Worm (Caenorhabditis elegans) whole organism, L1 larva: Measurements from ENCODE around the gene srw-23.

Source experiments
- F16B12.6 ChIP-seq: fragments of 150-350 bp; optimal IDR thresholded peaks from 2 replicates; lab custom pipeline; 2014; ENCODE audit warnings: missing biosample characterization, missing genetic modification characterization
- aly-2 ChIP-seq: fragments of 150-350 bp; optimal IDR thresholded peaks from 2 replicates; lab custom pipeline; 2014; ENCODE audit warnings: missing biosample characterization, missing genetic modification characterization
- ama-1 ChIP-seq: fragments of 150-350 bp; optimal IDR thresholded peaks from 2 replicates; lab custom pipeline; 2014
- dpl-1 ChIP-seq, 3 experiments: fragments of 150-350 bp in 2 of 3; sonication (generic microtip) in 1 of 3; optimal IDR thresholded peaks; 2 replicates each; lab custom pipeline; 2014 to 2017; ENCODE audit warnings: missing biosample characterization in 3 of 3, missing genetic modification characterization in 3 of 3, missing genetic modification reagents in 3 of 3
- egl-13 ChIP-seq: sonication (generic microtip); optimal IDR thresholded peaks from 2 replicates; lab custom pipeline; 2016; ENCODE audit warnings: missing genotype, missing genetic modification reagents, missing genetic modification characterization, missing compliant biosample characterization
- egl-27 ChIP-seq, 2 experiments: fragments of 150-350 bp in 1 of 2; sonication (generic microtip); optimal IDR thresholded peaks; 3 replicates each; lab custom pipeline; 2017 to 2018; ENCODE audit warnings: missing biosample characterization in 2 of 2, missing genetic modification characterization in 2 of 2, missing genetic modification reagents in 2 of 2
- lin-13 ChIP-seq: fragments of 150-350 bp; optimal IDR thresholded peaks from 2 replicates; lab custom pipeline; 2014; ENCODE audit warnings: missing biosample characterization, missing genetic modification reagents, missing genetic modification characterization
- mep-1 ChIP-seq: fragments of 150-350 bp; optimal IDR thresholded peaks from 2 replicates; lab custom pipeline; 2014; ENCODE audit warnings: missing biosample characterization, missing genetic modification characterization
- nhr-28 ChIP-seq: fragments of 150-350 bp; optimal IDR thresholded peaks from 2 replicates; lab custom pipeline; 2014; ENCODE audit warnings: missing biosample characterization, missing genetic modification characterization
- nhr-76 ChIP-seq: sonication (generic microtip); optimal IDR thresholded peaks from 2 replicates; lab custom pipeline; 2017; ENCODE audit warnings: missing biosample characterization, missing genetic modification characterization
- tlp-1 ChIP-seq: fragments of 150-350 bp; optimal IDR thresholded peaks from 2 replicates; lab custom pipeline; 2014; ENCODE audit warnings: missing biosample characterization, missing genetic modification characterization
- xbp-1 ChIP-seq: sonication (generic microtip); optimal IDR thresholded peaks from 2 replicates; lab custom pipeline; 2016; ENCODE audit warnings: missing genetic modification characterization, missing compliant biosample characterization

- TF ChIP-seq egl-13 (no peak), dpl-1 (GFP tag; optimal IDR thresholded peaks at IDR 0.05; lab: Kevin White, UChicago) (no peak), aly-2 (tag; lab: Kevin White, UChicago) (no peak), nhr-28 (tag; lab: Kevin White, UChicago) (no peak), lin-13 (GFP tag; lab: Kevin White, UChicago) (no peak), egl-27 (tag; optimal IDR thresholded peaks at IDR 0.05; lab: Kevin White, UChicago) (no peak), mep-1 (tag; lab: Kevin White, UChicago) (no peak), ama-1 (lab: Kevin White, UChicago) (no peak), F16B12.6 (no peak), tlp-1 (tag; lab: Kevin White, UChicago) (no peak), xbp-1 (no peak), nhr-76 (tag; lab: Kevin White, UChicago) (no peak)
Measured at ce11 chrV:16899355-16899754, 25.6 kb downstream of the srw-23 start, which contains the start of gene fbxa-45.
